Fruit fly (Drosophila melanogaster) whole organism, embryonic: ENCODE data around the gene CG9903.
A peak's percentile ranks its signal among the peaks of the same experiment; 100 is the strongest.

Source experiments
- CG10543 ChIP-seq: fragments of 200-800 bp; sonication (Bioruptor generic); optimal IDR thresholded peaks from 3 replicates; lab custom pipeline; 2017; ENCODE audit warnings: missing biosample characterization, mild to moderate bottlenecking, missing genetic modification characterization, moderate library complexity
- CG10979 ChIP-seq: fragments of 200-800 bp; sonication (Bioruptor generic); optimal IDR thresholded peaks from 2 replicates; lab custom pipeline; 2018; ENCODE audit warnings: missing biosample characterization, mild to moderate bottlenecking, missing genetic modification characterization, moderate library complexity
- CG12236 ChIP-seq: fragments of 200-800 bp; sonication (Bioruptor generic); optimal IDR thresholded peaks from 2 replicates; lab custom pipeline; 2016; ENCODE audit warnings: missing biosample characterization, missing genetic modification characterization
- CG12659 ChIP-seq: fragments of 200-800 bp; sonication (Bioruptor generic); optimal IDR thresholded peaks from 3 replicates; lab custom pipeline; 2017; ENCODE audit warnings: mild to moderate bottlenecking, missing biosample characterization, missing genetic modification reagents, missing genetic modification characterization
- CG1832 ChIP-seq: fragments of 200-800 bp; sonication (Bioruptor generic); optimal IDR thresholded peaks from 2 replicates; lab custom pipeline; 2017; ENCODE audit warnings: missing biosample characterization, mild to moderate bottlenecking, missing genetic modification characterization, inconsistent platforms
- CG2678 ChIP-seq: fragments of 200-800 bp; sonication (Bioruptor generic); optimal IDR thresholded peaks from 3 replicates; lab custom pipeline; 2019; ENCODE audit warnings: missing biosample characterization, mild to moderate bottlenecking, missing genetic modification characterization, moderate library complexity
- CG2889 ChIP-seq: fragments of 200-800 bp; sonication (Bioruptor generic); IDR thresholded peaks from 3 replicates; pipeline ENCODE4 v1.3.6; 2022; ENCODE audit warnings: missing biosample characterization, missing genetic modification characterization
- CG30020 ChIP-seq: fragments of 200-800 bp; optimal IDR thresholded peaks from 2 replicates; lab custom pipeline; 2019; ENCODE audit warnings: missing biosample characterization, mild to moderate bottlenecking, missing genetic modification characterization, moderate library complexity
- CG31224 ChIP-seq: fragments of 200-800 bp; sonication (Bioruptor generic); IDR thresholded peaks from 2 replicates; pipeline ENCODE4 v1.3.6; 2022; ENCODE audit warnings: missing biosample characterization, missing genetic modification characterization
- CG31441 ChIP-seq: fragments of 200-800 bp; sonication (Bioruptor generic); IDR thresholded peaks from 2 replicates; pipeline ENCODE4 v1.3.6; 2022; ENCODE audit warnings: missing biosample characterization, missing genetic modification characterization
- CG33213 ChIP-seq: fragments of 200-800 bp; sonication (Bioruptor generic); optimal IDR thresholded peaks from 3 replicates; lab custom pipeline; 2016; ENCODE audit warnings: missing biosample characterization, missing genetic modification characterization
- CG42726 ChIP-seq: fragments of 200-800 bp; sonication (Bioruptor generic); IDR thresholded peaks from 2 replicates; pipeline ENCODE4 v1.3.6; 2022; ENCODE audit warnings: missing biosample characterization, missing genetic modification characterization; ENCODE audit not compliant: partially characterized antibody
- CG5245 ChIP-seq: fragments of 200-800 bp; sonication (Bioruptor generic); optimal IDR thresholded peaks from 3 replicates; lab custom pipeline; 2016; ENCODE audit warnings: missing biosample characterization, missing genetic modification characterization
- CG8478 ChIP-seq: fragments of >200 bp; optimal IDR thresholded peaks from 2 replicates; lab custom pipeline; 2018
- CG9797 ChIP-seq: fragments of 200-800 bp; sonication (Bioruptor generic); optimal IDR thresholded peaks from 3 replicates; lab custom pipeline; 2018; ENCODE audit warnings: missing biosample characterization, mild to moderate bottlenecking, missing genetic modification characterization
- Dek ChIP-seq: fragments of 200-800 bp; sonication (Bioruptor generic); optimal IDR thresholded peaks from 3 replicates; lab custom pipeline; 2019; ENCODE audit warnings: missing biosample characterization, mild to moderate bottlenecking, missing genetic modification characterization, moderate library complexity
- Doc2 ChIP-seq: fragments of 200-800 bp; sonication (Bioruptor generic); IDR thresholded peaks from 2 replicates; pipeline ENCODE4 v1.3.6; 2022; ENCODE audit warnings: missing biosample characterization, missing genetic modification characterization
- Ets97D ChIP-seq: fragments of 200-800 bp; sonication (Bioruptor generic); optimal IDR thresholded peaks from 3 replicates; lab custom pipeline; 2016; ENCODE audit warnings: missing biosample characterization, missing genetic modification characterization
- Hand ChIP-seq: fragments of 200-800 bp; sonication (Bioruptor generic); optimal IDR thresholded peaks from 2 replicates; lab custom pipeline; 2017; ENCODE audit warnings: mild to moderate bottlenecking, missing biosample characterization, missing genetic modification reagents, missing genetic modification characterization
- Hmr ChIP-seq: fragments of 200-800 bp; sonication (Bioruptor generic); optimal IDR thresholded peaks from 3 replicates; lab custom pipeline; 2017; ENCODE audit warnings: mild to moderate bottlenecking, missing biosample characterization, missing genetic modification reagents, missing genetic modification characterization
- Lpt ChIP-seq: fragments of >200 bp; optimal IDR thresholded peaks from 2 replicates; lab custom pipeline; 2018; ENCODE audit warnings: missing biosample characterization, missing genetic modification characterization
- MBD-R2 ChIP-seq: fragments of 200-800 bp; sonication (Bioruptor generic); IDR thresholded peaks from 2 replicates; pipeline ENCODE4 v1.3.6; 2022; ENCODE audit warnings: missing biosample characterization, missing genetic modification characterization
- MESR4 ChIP-seq: fragments of 200-800 bp; sonication (Bioruptor generic); optimal IDR thresholded peaks from 2 replicates; lab custom pipeline; 2018; ENCODE audit warnings: missing biosample characterization, mild to moderate bottlenecking, missing genetic modification characterization, moderate library complexity
- Med ChIP-seq: fragments of 200-800 bp; sonication (Bioruptor generic); peaks from one replicate; lab custom pipeline; 2016; ENCODE audit warnings: missing biosample characterization, missing genetic modification characterization, mild to moderate bottlenecking, inconsistent platforms, moderate library complexity
- Myb ChIP-seq: fragments of 200-800 bp; sonication (Bioruptor generic); optimal IDR thresholded peaks from 2 replicates; lab custom pipeline; 2016; ENCODE audit warnings: missing biosample characterization, missing genetic modification characterization
- Nf-YC ChIP-seq: fragments of 200-800 bp; optimal IDR thresholded peaks from 3 replicates; lab custom pipeline; 2019; ENCODE audit warnings: missing biosample characterization, mild to moderate bottlenecking, missing genetic modification characterization, moderate library complexity
- Pdp1 ChIP-seq, 2 experiments: fragments of 200-800 bp; sonication (Bioruptor generic); optimal IDR thresholded peaks; 3 replicates each; lab custom pipeline; 2016; ENCODE audit warnings: missing biosample characterization in 2 of 2, missing genetic modification characterization in 2 of 2, mild to moderate bottlenecking in 1 of 2, moderate library complexity in 1 of 2
- Sry-δ ChIP-seq: fragments of 200-800 bp; sonication (Bioruptor generic); optimal IDR thresholded peaks from 2 replicates; lab custom pipeline; 2016; ENCODE audit warnings: missing biosample characterization, missing genetic modification characterization
- Stat92E ChIP-seq, 3 experiments: fragments of >200 bp in 2 of 3; fragments of 200-800 bp in 1 of 3; sonication (Bioruptor generic) in 1 of 3; optimal IDR thresholded peaks; 2 replicates each; lab custom pipeline; 2017 to 2019; ENCODE audit warnings: missing biosample characterization in 3 of 3, missing genetic modification characterization in 3 of 3, mild to moderate bottlenecking in 1 of 3, moderate library complexity in 1 of 3
- Trl ChIP-seq, 3 experiments: fragments of >200 bp in 2 of 3; fragments of 200-800 bp in 1 of 3; sonication (Bioruptor generic) in 1 of 3; optimal IDR thresholded peaks; 2 replicates in 1 of 3; 3 replicates in 2 of 3; lab custom pipeline; 2016 to 2017; ENCODE audit warnings: missing biosample characterization in 1 of 3, missing genetic modification characterization in 1 of 3
- abd-A ChIP-seq: fragments of 200-800 bp; sonication (Bioruptor generic); optimal IDR thresholded peaks from 3 replicates; lab custom pipeline; 2019; ENCODE audit warnings: missing biosample characterization, mild to moderate bottlenecking, missing genetic modification characterization, moderate library complexity
- ac ChIP-seq: fragments of 200-800 bp; sonication (Bioruptor generic); optimal IDR thresholded peaks from 3 replicates; lab custom pipeline; 2017; ENCODE audit warnings: missing biosample characterization, mild to moderate bottlenecking, missing genetic modification characterization
- amos ChIP-seq: fragments of 200-800 bp; sonication (Bioruptor generic); IDR thresholded peaks from 2 replicates; pipeline ENCODE4 v1.3.6; 2022; ENCODE audit warnings: missing biosample characterization, missing genetic modification characterization; ENCODE audit not compliant: partially characterized antibody
- bsh ChIP-seq, 2 experiments: fragments of 200-800 bp; sonication (Bioruptor generic); optimal IDR thresholded peaks; 2 replicates each; lab custom pipeline; 2017 to 2018; ENCODE audit warnings: mild to moderate bottlenecking in 2 of 2, missing biosample characterization in 2 of 2, missing genetic modification characterization in 2 of 2, moderate library complexity in 1 of 2
- caup ChIP-seq: fragments of 200-800 bp; sonication (Bioruptor generic); optimal IDR thresholded peaks from 3 replicates; lab custom pipeline; 2017; ENCODE audit warnings: missing biosample characterization, mild to moderate bottlenecking, missing genetic modification characterization, moderate library complexity; ENCODE audit not compliant: severe bottlenecking
- cg ChIP-seq: fragments of 200-800 bp; sonication (Bioruptor generic); optimal IDR thresholded peaks from 3 replicates; lab custom pipeline; 2019; ENCODE audit warnings: missing biosample characterization, mild to moderate bottlenecking, missing genetic modification characterization, moderate library complexity
- ci ChIP-seq: fragments of 200-800 bp; sonication (Bioruptor generic); IDR thresholded peaks from 3 replicates; pipeline ENCODE4 v1.3.6; 2022; ENCODE audit warnings: missing biosample characterization, missing genetic modification characterization
- nau ChIP-seq: fragments of 200-800 bp; sonication (Bioruptor generic); optimal IDR thresholded peaks from 3 replicates; lab custom pipeline; 2017; ENCODE audit warnings: missing biosample characterization, mild to moderate bottlenecking, missing genetic modification characterization, missing genetic modification reagents
- nom ChIP-seq: fragments of 200-800 bp; sonication (Bioruptor generic); optimal IDR thresholded peaks from 2 replicates; lab custom pipeline; 2017; ENCODE audit warnings: missing biosample characterization, missing genetic modification characterization, mild to moderate bottlenecking, moderate library complexity, missing genetic modification reagents
- sd ChIP-seq: fragments of 200-800 bp; sonication (Bioruptor generic); optimal IDR thresholded peaks from 3 replicates; lab custom pipeline; 2018; ENCODE audit warnings: missing biosample characterization, mild to moderate bottlenecking, missing genetic modification characterization, moderate library complexity
- sens ChIP-seq: fragments of 200-800 bp; sonication (Bioruptor generic); peaks from one replicate; lab custom pipeline; 2016; ENCODE audit warnings: missing biosample characterization, missing genetic modification characterization
- sens-2 ChIP-seq: fragments of 200-800 bp; sonication (Bioruptor generic); IDR thresholded peaks from 2 replicates; pipeline ENCODE4 v1.3.6; 2022; ENCODE audit warnings: missing biosample characterization, missing genetic modification characterization
- sqz ChIP-seq: fragments of 200-800 bp; sonication (Bioruptor generic); optimal IDR thresholded peaks from 3 replicates; lab custom pipeline; 2018; ENCODE audit warnings: missing biosample characterization, mild to moderate bottlenecking, missing genetic modification characterization
- trem ChIP-seq: fragments of 200-800 bp; optimal IDR thresholded peaks from 3 replicates; lab custom pipeline; 2019; ENCODE audit warnings: missing biosample characterization, mild to moderate bottlenecking, missing genetic modification characterization, moderate library complexity
- tup ChIP-seq: fragments of 200-800 bp; sonication (Bioruptor generic); optimal IDR thresholded peaks from 2 replicates; lab custom pipeline; 2016; ENCODE audit warnings: missing biosample characterization, mild to moderate bottlenecking, missing genetic modification characterization, moderate library complexity
- vvl ChIP-seq: fragments of 200-800 bp; sonication (Bioruptor generic); IDR thresholded peaks from 2 replicates; pipeline ENCODE4 v1.3.6; 2022; ENCODE audit warnings: missing biosample characterization, missing genetic modification characterization

Gene CG9903

dm6 chrX:16559514-16560510, 19.2 kb upstream of the CG9903 start, which contains the start of gene Pp2B-14D (continued):
- peak; percentile 54 for TF ChIP-seq CG12659
- TF ChIP-seq CG42726 (GFP tag; lab: Robert Waterston, UW): 0 out of 2 replicates have a peak, but pooled peaks have one; percentile 13
- TF ChIP-seq CG33213 (GFP tag; lab: Kevin White, UChicago): peak; percentile 8
- peak; percentile 79 for TF ChIP-seq sqz
- peak; percentile 72 for TF ChIP-seq CG1832 (GFP tag; lab: Kevin White, UChicago)
- TF ChIP-seq bsh (GFP tag; optimal IDR thresholded peaks at IDR 0.05; lab: Kevin White, UChicago): peak in 1 of 2 experiments; percentile 27
- TF ChIP-seq Sry-δ (GFP tag; lab: Kevin White, UChicago): peak; percentile 1
- TF ChIP-seq amos (GFP tag; lab: Robert Waterston, UW): peak; percentile 8; the same call in 1 of the 2 replicates
- TF ChIP-seq CG12236: no peak
- TF ChIP-seq sd (tag; lab: Kevin White, UChicago): peak; percentile 97
- TF ChIP-seq CG30020 (tag; lab: Kevin White, UChicago): no peak
- TF ChIP-seq tup (GFP tag; lab: Kevin White, UChicago): no peak
- 0 out of 2 replicates have a peak, but pooled peaks have one; percentile 17 for TF ChIP-seq CG31441 (GFP tag; lab: Robert Waterston, UW)
- TF ChIP-seq Pdp1 (GFP tag; optimal IDR thresholded peaks at IDR 0.05; lab: Kevin White, UChicago): peak in 1 of 2 experiments; percentile 17
- TF ChIP-seq cg (GFP tag; lab: Kevin White, UChicago): peak; percentile 93
- peak; percentile 5 for TF ChIP-seq caup (GFP tag; lab: Kevin White, UChicago)
- peak; percentile 2 for TF ChIP-seq CG2678
- TF ChIP-seq nom (GFP tag; lab: Kevin White, UChicago): peak; percentile 57
- peak; percentile 46 for TF ChIP-seq sens
- TF ChIP-seq Myb: peak; percentile 10
- TF ChIP-seq Stat92E (GFP tag; optimal IDR thresholded peaks at IDR 0.05; lab: Kevin White, UChicago): peak in 1 of 3 experiments; percentile 1
- no peak for TF ChIP-seq CG2889 (GFP tag; lab: Robert Waterston, UW)
- TF ChIP-seq Dek (tag; lab: Kevin White, UChicago): peak; percentile 25
- TF ChIP-seq sens-2 (GFP tag; lab: Robert Waterston, UW): no peak
- peak; percentile 62 for TF ChIP-seq CG9797 (GFP tag; lab: Kevin White, UChicago)
- peak; percentile 30; the same call in 1 of the 2 replicates for TF ChIP-seq MBD-R2 (GFP tag; lab: Robert Waterston, UW)
- TF ChIP-seq vvl: peak; percentile 24; the same call in 1 of the 2 replicates
- TF ChIP-seq Doc2 (GFP tag; lab: Robert Waterston, UW): no peak
- TF ChIP-seq Hmr (GFP tag; lab: Kevin White, UChicago): peak; percentile 20
- peak; percentile 23 for TF ChIP-seq Hand (GFP tag; lab: Kevin White, UChicago)
- peak; percentile 1 for TF ChIP-seq trem
- peak; percentile 18 for TF ChIP-seq Nf-YC (tag; lab: Kevin White, UChicago)
- TF ChIP-seq nau (GFP tag; lab: Kevin White, UChicago): peak; percentile 13
- TF ChIP-seq Lpt (GFP tag; lab: Kevin White, UChicago): no peak
- peak; percentile 75 for TF ChIP-seq MESR4 (GFP tag; lab: Kevin White, UChicago)
- no peak for TF ChIP-seq ac (GFP tag; lab: Kevin White, UChicago)
- TF ChIP-seq CG31224: no peak
- peak; percentile 85 for TF ChIP-seq CG8478 (lab: Kevin White, UChicago)
- peak; percentile 98 to 99 for TF ChIP-seq Trl (optimal IDR thresholded peaks at IDR 0.05; lab: Kevin White, UChicago)
- TF ChIP-seq Trl (GFP tag; optimal IDR thresholded peaks at IDR 0.05; lab: Kevin White, UChicago): no peak
- no peak for TF ChIP-seq CG5245 (GFP tag; lab: Kevin White, UChicago)
- TF ChIP-seq ci (GFP tag; lab: Robert Waterston, UW): 0 out of 3 replicates have a peak, but pooled peaks have one; percentile 25
- TF ChIP-seq Ets97D (GFP tag; lab: Kevin White, UChicago): peak; percentile 17
- peak; percentile 26 for TF ChIP-seq abd-A (tag; lab: Kevin White, UChicago)
- TF ChIP-seq Med (GFP tag; lab: Kevin White, UChicago): peak; percentile 69
- TF ChIP-seq CG10979 (tag; lab: Kevin White, UChicago): no peak
- peak; percentile 32 for TF ChIP-seq CG10543 (GFP tag; lab: Kevin White, UChicago)
